Worm (Caenorhabditis elegans): ENCODE measurements around the gene F54G2.1.
A peak's percentile ranks its signal among the peaks of the same experiment; 100 is the strongest.

F54G2.1 gene

DNA sequence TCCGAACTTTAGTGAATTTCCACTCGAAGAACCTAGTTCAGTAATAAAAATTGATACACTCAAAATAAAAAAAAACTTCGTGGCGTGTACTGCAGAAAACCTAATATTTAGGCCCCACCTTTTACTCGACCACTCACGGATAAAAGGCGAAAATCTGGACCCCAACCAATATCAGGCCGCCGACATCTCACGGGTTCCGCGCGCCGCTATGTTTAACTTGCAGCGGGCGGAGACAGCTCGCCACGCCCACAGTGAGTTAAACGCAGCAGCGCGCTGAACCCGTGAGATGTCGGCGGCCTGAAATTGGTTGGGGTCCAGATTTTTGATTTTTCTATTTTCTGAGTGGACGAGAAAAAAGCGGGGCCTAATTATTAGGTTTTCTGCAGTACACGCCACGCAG is 31.3 kb downstream of the F54G2.1 start:
- no peak for TF ChIP-seq egl-5 (tag; optimal IDR thresholded peaks at IDR 0.05)
- no peak for TF ChIP-seq lin-15B (tag; optimal IDR thresholded peaks at IDR 0.05)
- TF ChIP-seq ceh-9 (tag; optimal IDR thresholded peaks at IDR 0.05): no peak
- TF ChIP-seq nhr-11 (tag; optimal IDR thresholded peaks at IDR 0.05): no peak
- no peak for TF ChIP-seq skn-1 (tag; optimal IDR thresholded peaks at IDR 0.05)
- no peak for TF ChIP-seq egl-27 (tag; optimal IDR thresholded peaks at IDR 0.05)
- no peak for TF ChIP-seq fos-1 (tag; optimal IDR thresholded peaks at IDR 0.05)
- TF ChIP-seq ztf-11 (tag; optimal IDR thresholded peaks at IDR 0.05): no peak
- TF ChIP-seq fkh-10 (GFP tag; optimal IDR thresholded peaks at IDR 0.05): no peak
- no peak for TF ChIP-seq ceh-82 (tag; optimal IDR thresholded peaks at IDR 0.05)

DNA sequence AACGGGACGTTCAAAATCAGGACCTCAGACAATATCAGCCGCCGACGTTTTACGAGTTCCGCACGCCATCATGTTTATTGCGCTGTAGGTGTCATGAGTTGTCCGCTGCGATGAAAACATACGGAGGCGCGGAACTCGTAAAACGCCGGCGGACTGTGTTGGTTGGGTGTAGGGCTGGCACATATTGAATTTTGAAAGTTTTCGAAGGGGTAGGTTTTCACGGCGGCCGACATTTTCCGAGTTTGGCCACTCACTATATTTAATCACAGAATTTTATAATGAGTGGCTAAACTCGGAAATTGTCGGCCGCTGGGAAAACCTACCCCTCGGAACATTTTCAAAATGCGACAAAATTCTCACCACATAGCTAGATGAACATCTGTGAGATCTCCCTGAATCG is 38.0 kb downstream of the F54G2.1 start:
- TF ChIP-seq snpc-4 (tag; optimal IDR thresholded peaks at IDR 0.05) (peak; percentile 9), nhr-43 (tag; optimal IDR thresholded peaks at IDR 0.05; ENCODE audit: poor library complexity, severe bottlenecking) (no peak)

DNA sequence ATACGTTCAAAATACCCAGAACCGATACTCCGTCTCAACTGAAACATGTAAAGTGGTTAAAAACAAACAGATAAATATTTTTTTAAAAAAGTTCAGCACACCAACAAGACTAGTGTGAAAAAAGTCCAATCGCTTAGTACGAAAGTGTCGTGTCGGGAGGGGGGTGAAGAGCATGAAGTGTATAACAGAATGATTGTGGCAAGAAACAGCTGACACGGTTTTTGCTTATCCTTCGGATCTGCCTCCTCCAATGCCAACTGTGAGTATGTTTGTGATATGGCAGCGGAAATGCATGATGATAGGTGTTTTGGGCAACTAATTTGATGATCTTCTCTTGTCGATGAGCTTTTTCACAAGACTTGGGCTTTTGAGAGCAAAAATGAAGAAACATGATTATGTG is 43.9 kb downstream of the F54G2.1 start:
- TF ChIP-seq lin-39 (tag; optimal IDR thresholded peaks at IDR 0.05) (peak; percentile 30), lsy-12 (tag; optimal IDR thresholded peaks at IDR 0.05) (no peak)

DNA sequence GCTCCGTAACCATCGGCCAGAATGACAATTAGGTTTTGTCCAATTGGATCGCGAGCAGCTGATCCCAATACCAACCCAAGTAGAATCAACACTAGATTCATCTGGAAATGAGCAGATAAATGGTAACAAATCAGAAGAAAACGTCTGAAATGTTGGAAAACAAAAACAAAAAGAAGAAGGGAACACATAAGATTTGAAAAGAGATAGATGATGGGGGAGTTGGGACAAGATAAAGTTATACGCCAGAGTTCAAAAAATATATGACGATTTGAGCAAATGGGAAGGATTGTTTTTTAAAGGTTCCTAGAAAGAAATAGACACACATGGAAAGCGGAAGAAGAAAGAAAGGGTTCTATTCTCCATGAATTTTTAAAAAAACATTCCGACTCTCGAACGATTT is 48.5 kb downstream of the F54G2.1 start, which contains the start of gene T03G6.3:
TSS of gene T03G6.3 (minus strand) at position 101 of the 400 bp plus-strand sequence.
- TF ChIP-seq aly-2 (tag; optimal IDR thresholded peaks at IDR 0.05): no peak
- no peak for TF ChIP-seq pha-4 (tag; optimal IDR thresholded peaks at IDR 0.05)
- TF ChIP-seq ceh-28 (tag; optimal IDR thresholded peaks at IDR 0.05): no peak
- no peak for TF ChIP-seq elt-3 (tag; optimal IDR thresholded peaks at IDR 0.05)
- TF ChIP-seq lin-39 (tag; optimal IDR thresholded peaks at IDR 0.05): no peak
- no peak for TF ChIP-seq ama-1 (optimal IDR thresholded peaks at IDR 0.05)
- no peak for TF ChIP-seq nhr-237 (tag; optimal IDR thresholded peaks at IDR 0.05)
- no peak for TF ChIP-seq egl-5 (tag; optimal IDR thresholded peaks at IDR 0.05)
- TF ChIP-seq elt-1 (tag; optimal IDR thresholded peaks at IDR 0.05): no peak
- no peak for TF ChIP-seq elt-2 (tag; optimal IDR thresholded peaks at IDR 0.05)
- no peak for TF ChIP-seq mdl-1 (tag; optimal IDR thresholded peaks at IDR 0.05)
- no peak for TF ChIP-seq fkh-2 (tag; optimal IDR thresholded peaks at IDR 0.05)
- no peak for TF ChIP-seq nhr-23 (tag; optimal IDR thresholded peaks at IDR 0.05)
- no peak for TF ChIP-seq nhr-67 (tag; optimal IDR thresholded peaks at IDR 0.05)
- no peak for TF ChIP-seq nhr-76 (tag; optimal IDR thresholded peaks at IDR 0.05)
- no peak for TF ChIP-seq ceh-82 (tag; optimal IDR thresholded peaks at IDR 0.05)
- no peak for TF ChIP-seq ceh-9 (tag; optimal IDR thresholded peaks at IDR 0.05)
- TF ChIP-seq R02D3.7 (tag; optimal IDR thresholded peaks at IDR 0.05): no peak
- TF ChIP-seq ztf-4 (tag; optimal IDR thresholded peaks at IDR 0.05): no peak
- no peak for TF ChIP-seq zag-1 (tag; optimal IDR thresholded peaks at IDR 0.05)

DNA sequence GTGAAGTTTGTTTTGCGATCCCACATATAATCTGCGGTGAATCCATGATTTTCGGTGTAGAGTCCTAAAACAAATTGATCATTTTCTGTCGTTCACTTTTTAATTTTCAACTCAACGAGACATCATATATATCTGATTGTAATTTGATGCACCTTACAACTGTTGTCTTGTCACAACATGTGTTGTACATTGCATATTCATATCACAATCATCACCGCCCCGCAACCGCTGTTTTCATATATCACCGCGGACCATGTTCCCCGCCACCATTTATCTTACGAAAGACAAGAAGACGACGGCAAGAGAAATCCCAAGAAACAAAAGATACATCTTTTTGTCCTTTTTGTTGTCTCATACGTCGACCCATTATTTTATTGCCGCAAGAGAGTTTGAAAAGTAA is 50.0 kb downstream of the F54G2.1 start:
- TF ChIP-seq unc-39 (tag; optimal IDR thresholded peaks at IDR 0.05) (no peak), fkh-2 (tag; optimal IDR thresholded peaks at IDR 0.05) (no peak), daf-12 (tag; optimal IDR thresholded peaks at IDR 0.05) (no peak), pha-4 (tag; optimal IDR thresholded peaks at IDR 0.05) (no peak), fos-1 (tag; optimal IDR thresholded peaks at IDR 0.05) (no peak), unc-62 (GFP tag; optimal IDR thresholded peaks at IDR 0.05) (no peak), R02D3.7 (tag; optimal IDR thresholded peaks at IDR 0.05) (no peak), lsy-12 (tag; optimal IDR thresholded peaks at IDR 0.05) (no peak), ceh-9 (tag; optimal IDR thresholded peaks at IDR 0.05) (no peak), nhr-23 (tag; optimal IDR thresholded peaks at IDR 0.05) (no peak), ceh-82 (tag; optimal IDR thresholded peaks at IDR 0.05) (no peak), nhr-77 (tag; optimal IDR thresholded peaks at IDR 0.05) (no peak), ZK546.5 (tag; optimal IDR thresholded peaks at IDR 0.05) (no peak), ztf-11 (tag; optimal IDR thresholded peaks at IDR 0.05) (no peak), ceh-16 (tag; optimal IDR thresholded peaks at IDR 0.05) (no peak)

Measured in whole organism, L3 larva.